Worm (Caenorhabditis elegans) whole organism, mixed stage, embryonic: ENCODE data around the gene arp-1.
"Not testable (repeated sequence)": the region's sequence is repeated elsewhere in the genome, so short reads cannot be mapped to it uniquely, and the experiment has no call there.

Source experiments
- lin-32 ChIP-seq: fragments of 200-800 bp; sonication (Bioruptor generic); optimal IDR thresholded peaks from 2 replicates; lab custom pipeline; 2018; ENCODE audit warnings: mild to moderate bottlenecking, missing genetic modification characterization, missing compliant biosample characterization
- sem-2 ChIP-seq: fragments of 200-800 bp; sonication (Bioruptor generic); optimal IDR thresholded peaks from 2 replicates; lab custom pipeline; 2018; ENCODE audit warnings: mild to moderate bottlenecking, missing genetic modification characterization, missing compliant biosample characterization
- zip-8 ChIP-seq: fragments of 150-350 bp; optimal IDR thresholded peaks from 2 replicates; lab custom pipeline; 2014; ENCODE audit warnings: missing biosample characterization, missing genetic modification characterization

The arp-1 gene

ce11 chrII:15171816-15172215 is 51.7 kb downstream of the arp-1 start, which contains the start of gene gst-39:
TSS of gene gst-39 (minus strand) at chrII:15171916.
- not testable (repeated sequence) for TF ChIP-seq lin-32 (GFP tag; lab: Kevin White, UChicago); sem-2; zip-8 (tag; lab: Kevin White, UChicago)
